Worm (Caenorhabditis elegans) whole organism, mixed stage, embryonic: ENCODE measurements around the gene nas-22.

Experiments used
- elt-3 ChIP-seq: fragments of 150-350 bp; optimal IDR thresholded peaks from 2 replicates; lab custom pipeline; 2014; ENCODE audit warnings: missing biosample characterization, missing genetic modification characterization
- flh-1 ChIP-seq: fragments of 200-800 bp; sonication (Bioruptor generic); optimal IDR thresholded peaks from 2 replicates; lab custom pipeline; 2018; ENCODE audit warnings: mild to moderate bottlenecking, missing genetic modification characterization, moderate library complexity, missing compliant biosample characterization
- ham-2 ChIP-seq: fragments of 200-800 bp; sonication (Bioruptor generic); optimal IDR thresholded peaks from 2 replicates; lab custom pipeline; 2018; ENCODE audit warnings: mild to moderate bottlenecking, missing genetic modification characterization, missing compliant biosample characterization
- lin-13 ChIP-seq: fragments of 150-350 bp; optimal IDR thresholded peaks from 2 replicates; lab custom pipeline; 2014; ENCODE audit warnings: missing biosample characterization, missing genetic modification characterization
- lin-32 ChIP-seq: fragments of 200-800 bp; sonication (Bioruptor generic); optimal IDR thresholded peaks from 2 replicates; lab custom pipeline; 2018; ENCODE audit warnings: mild to moderate bottlenecking, missing genetic modification characterization, missing compliant biosample characterization
- lsy-2 ChIP-seq: fragments of 150-350 bp; optimal IDR thresholded peaks from 2 replicates; lab custom pipeline; 2014; ENCODE audit warnings: missing biosample characterization, missing genetic modification characterization
- mab-5 ChIP-seq: fragments of 150-350 bp; optimal IDR thresholded peaks from 2 replicates; lab custom pipeline; 2014; ENCODE audit warnings: missing biosample characterization, missing genetic modification characterization
- mep-1 ChIP-seq: fragments of 150-350 bp; optimal IDR thresholded peaks from 2 replicates; lab custom pipeline; 2017; ENCODE audit warnings: missing biosample characterization, missing genetic modification reagents, missing genetic modification characterization, inconsistent platforms
- nhr-237 ChIP-seq: fragments of 150-350 bp; optimal IDR thresholded peaks from 2 replicates; lab custom pipeline; 2014; ENCODE audit warnings: missing biosample characterization, missing genetic modification characterization
- nhr-28 ChIP-seq: fragments of 150-350 bp; optimal IDR thresholded peaks from 2 replicates; lab custom pipeline; 2014; ENCODE audit warnings: missing biosample characterization, missing genetic modification characterization
- snpc-4 ChIP-seq: fragments of 150-350 bp; optimal IDR thresholded peaks from 2 replicates; lab custom pipeline; 2014; ENCODE audit warnings: missing biosample characterization, missing genetic modification characterization
- unc-39 ChIP-seq: fragments of 150-350 bp; optimal IDR thresholded peaks from 2 replicates; lab custom pipeline; 2014; ENCODE audit warnings: missing biosample characterization, missing genetic modification characterization
- unc-62 ChIP-seq: fragments of 150-350 bp; optimal IDR thresholded peaks from 2 replicates; lab custom pipeline; 2014; ENCODE audit warnings: missing biosample characterization, missing genetic modification reagents, missing genetic modification characterization

ce11 chrV:11449404-11449803 lies 25.1 kb upstream of the nas-22 start:
- TF ChIP-seq ham-2 (GFP tag; lab: Kevin White, UChicago) (no peak), nhr-237 (no peak), unc-39 (no peak), mep-1 (tag; lab: Kevin White, UChicago) (no peak), lin-13 (no peak), elt-3 (no peak), flh-1 (no peak), unc-62 (GFP tag; lab: Kevin White, UChicago) (no peak), nhr-28 (tag; lab: Kevin White, UChicago) (no peak), mab-5 (tag; lab: Kevin White, UChicago) (no peak), lsy-2 (no peak), snpc-4 (tag; lab: Kevin White, UChicago) (no peak), lin-32 (no peak)
